Worm (Caenorhabditis elegans) whole organism, young adult: ENCODE data around the gene lfi-1.

Experiments
- F57A8.1 ChIP-seq: fragments of 200-800 bp; sonication (Bioruptor generic); optimal IDR thresholded peaks from 2 replicates; lab custom pipeline; 2018; ENCODE audit warnings: mild to moderate bottlenecking, missing genetic modification characterization, moderate library complexity, missing compliant biosample characterization
- aptf-3 ChIP-seq: fragments of 200-800 bp; sonication (Bioruptor generic); IDR thresholded peaks from 2 replicates; pipeline ENCODE4 v1.3.6; 2022; ENCODE audit warnings: missing genetic modification characterization, missing compliant biosample characterization
- attf-3 ChIP-seq: fragments of 200-800 bp; sonication (Bioruptor generic); conservative IDR thresholded peaks from 2 replicates; pipeline ENCODE4 v1.3.6; 2022; ENCODE audit warnings: missing genetic modification reagents, missing genetic modification characterization, missing compliant biosample characterization
- ets-4 ChIP-seq: fragments of 200-800 bp; sonication (Bioruptor generic); optimal IDR thresholded peaks from 2 replicates; lab custom pipeline; 2018; ENCODE audit warnings: mild to moderate bottlenecking, missing genetic modification characterization, missing compliant biosample characterization
- lin-35 ChIP-seq, 3 experiments: fragments of 150-350 bp in 2 of 3; sonication (generic microtip) in 1 of 3; optimal IDR thresholded peaks; 2 replicates each; lab custom pipeline; 2014 to 2018; ENCODE audit warnings: missing biosample characterization in 3 of 3, missing genetic modification characterization in 3 of 3, missing genetic modification reagents in 3 of 3
- madf-3 ChIP-seq: fragments of 200-800 bp; sonication (Bioruptor generic); IDR thresholded peaks from 2 replicates; pipeline ENCODE4 v1.3.6; 2022; ENCODE audit warnings: missing genetic modification reagents, missing genetic modification characterization, missing compliant biosample characterization
- nhr-120 ChIP-seq: fragments of 200-800 bp; sonication (Bioruptor generic); IDR thresholded peaks from 2 replicates; pipeline ENCODE4 v1.3.6; 2022; ENCODE audit warnings: missing genetic modification characterization, missing compliant biosample characterization
- nhr-27 ChIP-seq: fragments of 200-800 bp; sonication (Bioruptor generic); optimal IDR thresholded peaks from 2 replicates; lab custom pipeline; 2018; ENCODE audit warnings: mild to moderate bottlenecking, missing genetic modification characterization, moderate library complexity, missing compliant biosample characterization
- pha-4 ChIP-seq: fragments of 150-350 bp; sonication (generic microtip); optimal IDR thresholded peaks from 2 replicates; lab custom pipeline; 2014; ENCODE audit warnings: missing biosample characterization, missing genetic modification reagents, missing genetic modification characterization
- repo-1 ChIP-seq: sonication (generic microtip); optimal IDR thresholded peaks from 2 replicates; lab custom pipeline; 2017; ENCODE audit warnings: mild to moderate bottlenecking, missing genetic modification characterization, missing compliant biosample characterization
- snpc-4 ChIP-seq, 5 experiments: fragments of 150-350 bp in 1 of 5; sonication (generic microtip) in 4 of 5; optimal IDR thresholded peaks; 2 replicates each; lab custom pipeline; 2014 to 2018; ENCODE audit warnings: missing genetic modification characterization in 5 of 5, missing biosample characterization in 3 of 5, antibody characterized with exemption in 2 of 5, mild to moderate bottlenecking in 2 of 5, missing compliant biosample characterization in 2 of 5, missing genotype in 2 of 5, moderate library complexity in 2 of 5, missing genetic modification reagents in 1 of 5
- somi-1 ChIP-seq: fragments of 200-800 bp; sonication (Bioruptor generic); optimal IDR thresholded peaks from 2 replicates; lab custom pipeline; 2018; ENCODE audit warnings: mild to moderate bottlenecking, missing genetic modification characterization, missing compliant biosample characterization
- xnd-1 ChIP-seq: sonication (generic microtip); optimal IDR thresholded peaks from 2 replicates; lab custom pipeline; 2016; ENCODE audit warnings: missing genotype, missing genetic modification reagents, missing genetic modification characterization, missing compliant biosample characterization
- zim-3 ChIP-seq: sonication (generic microtip); optimal IDR thresholded peaks from 2 replicates; lab custom pipeline; 2017; ENCODE audit warnings: mild to moderate bottlenecking, missing genetic modification characterization, moderate library complexity, missing compliant biosample characterization

DNA sequence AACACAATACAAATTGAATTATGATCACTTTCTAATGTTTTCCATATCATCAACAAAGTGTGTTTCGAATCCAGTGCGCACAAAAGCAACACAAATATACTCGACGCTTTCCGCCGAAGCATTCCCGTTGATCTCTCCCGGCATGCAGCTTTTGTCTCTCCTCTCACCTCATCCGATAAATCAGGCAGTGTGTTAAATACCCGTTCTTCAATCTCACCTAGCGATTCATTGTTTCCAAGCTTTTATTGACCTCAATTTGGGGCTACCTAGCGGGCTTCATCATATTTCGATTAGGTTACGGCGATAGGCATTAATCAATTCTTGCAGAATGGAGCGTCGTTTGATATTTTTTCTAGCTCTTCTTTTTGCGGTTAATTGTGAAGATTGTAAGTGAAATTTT lies 47.7 kb downstream of the lfi-1 start, which contains the start of gene ZC449.1:
- no peak for TF ChIP-seq aptf-3
- no peak for TF ChIP-seq snpc-4 (GFP tag; optimal IDR thresholded peaks at IDR 0.05; lab: Kevin White, UChicago)
- no peak for TF ChIP-seq snpc-4 (tag; optimal IDR thresholded peaks at IDR 0.05; lab: Kevin White, UChicago)
- TF ChIP-seq nhr-27 (tag; lab: Kevin White, UChicago): no peak
- no peak for TF ChIP-seq lin-35 (GFP tag; optimal IDR thresholded peaks at IDR 0.05; lab: Kevin White, UChicago)
- no peak for TF ChIP-seq pha-4 (tag; lab: Kevin White, UChicago)
- TF ChIP-seq ets-4 (GFP tag; lab: Kevin White, UChicago): no peak
- no peak for TF ChIP-seq repo-1 (tag; lab: Kevin White, UChicago)
- no peak for TF ChIP-seq somi-1 (GFP tag; lab: Kevin White, UChicago)
- TF ChIP-seq xnd-1 (tag; lab: Kevin White, UChicago): no peak
- TF ChIP-seq madf-3 (GFP tag; lab: Robert Waterston, UW): no peak
- no peak for TF ChIP-seq F57A8.1
- no peak for TF ChIP-seq zim-3 (tag; lab: Kevin White, UChicago)
- no peak for TF ChIP-seq attf-3 (GFP tag; lab: Robert Waterston, UW)
- TF ChIP-seq nhr-120 (GFP tag; lab: Robert Waterston, UW): no peak
